Worm (Caenorhabditis elegans) whole organism, young adult: ENCODE results near the gene hmit-1.1.

Experiments used
- D2030.7 ChIP-seq: fragments of 200-800 bp; sonication (Bioruptor generic); IDR thresholded peaks from 2 replicates; pipeline ENCODE4 v1.3.6; 2022; ENCODE audit warnings: missing genetic modification reagents, missing genetic modification characterization, missing compliant biosample characterization
- F10E7.11 ChIP-seq: sonication (generic microtip); optimal IDR thresholded peaks from 2 replicates; lab custom pipeline; 2017; ENCODE audit warnings: mild to moderate bottlenecking, missing genetic modification characterization, moderate library complexity, missing compliant biosample characterization
- F37B4.10 ChIP-seq: fragments of 200-800 bp; sonication (Bioruptor generic); IDR thresholded peaks from 2 replicates; pipeline ENCODE4 v1.3.6; 2022; ENCODE audit warnings: missing genetic modification characterization, missing compliant biosample characterization
- ZK185.1 ChIP-seq: sonication (generic microtip); optimal IDR thresholded peaks from 2 replicates; lab custom pipeline; 2016; ENCODE audit warnings: mild to moderate bottlenecking, missing genetic modification characterization, missing compliant biosample characterization; ENCODE audit not compliant: poor library complexity, severe bottlenecking
- akir-1 ChIP-seq: fragments of 200-800 bp; sonication (Bioruptor generic); optimal IDR thresholded peaks from 2 replicates; lab custom pipeline; 2018; ENCODE audit warnings: mild to moderate bottlenecking, missing genetic modification characterization, moderate library complexity, missing compliant biosample characterization
- aptf-3 ChIP-seq: fragments of 200-800 bp; sonication (Bioruptor generic); IDR thresholded peaks from 2 replicates; pipeline ENCODE4 v1.3.6; 2022; ENCODE audit warnings: missing genetic modification characterization, missing compliant biosample characterization
- atf-7 ChIP-seq: sonication (generic microtip); optimal IDR thresholded peaks from 2 replicates; lab custom pipeline; 2017; ENCODE audit warnings: mild to moderate bottlenecking, missing genetic modification characterization, missing compliant biosample characterization
- bed-2 ChIP-seq: fragments of 200-800 bp; sonication (Bioruptor generic); IDR thresholded peaks from 2 replicates; pipeline ENCODE4 v1.3.6; 2022; ENCODE audit warnings: missing genetic modification reagents, missing genetic modification characterization, missing compliant biosample characterization
- cebp-1 ChIP-seq, 2 experiments: fragments of 200-800 bp in 1 of 2; sonication (Bioruptor generic) in 1 of 2; sonication (generic microtip) in 1 of 2; IDR thresholded peaks in 1 of 2; optimal IDR thresholded peaks in 1 of 2; 2 replicates each; pipeline versions ENCODE4 v1.3.6 to Lab custom; 2017 to 2022; ENCODE audit warnings: missing compliant biosample characterization in 2 of 2, missing genetic modification characterization in 2 of 2, mild to moderate bottlenecking in 1 of 2, missing genetic modification reagents in 1 of 2, moderate library complexity in 1 of 2
- cebp-2 ChIP-seq: fragments of 200-800 bp; sonication (Bioruptor generic); IDR thresholded peaks from 2 replicates; pipeline ENCODE4 v1.3.6; 2022; ENCODE audit warnings: missing genetic modification characterization, missing compliant biosample characterization
- die-1 ChIP-seq: sonication (generic microtip); optimal IDR thresholded peaks from 2 replicates; lab custom pipeline; 2016; ENCODE audit warnings: missing genotype, mild to moderate bottlenecking, missing genetic modification characterization, missing compliant biosample characterization
- dox-1 ChIP-seq: fragments of 200-800 bp; sonication (Bioruptor generic); IDR thresholded peaks from 2 replicates; pipeline ENCODE4 v1.3.6; 2022; ENCODE audit warnings: missing genetic modification reagents, missing genetic modification characterization, missing compliant biosample characterization
- dpl-1 ChIP-seq: fragments of 150-350 bp; optimal IDR thresholded peaks from 2 replicates; lab custom pipeline; 2014; ENCODE audit warnings: missing biosample characterization, missing genetic modification reagents, missing genetic modification characterization
- ekl-4 ChIP-seq: fragments of 200-800 bp; sonication (Bioruptor generic); IDR thresholded peaks from 2 replicates; pipeline ENCODE4 v1.3.6; 2022; ENCODE audit warnings: missing genetic modification reagents, missing genetic modification characterization, missing compliant biosample characterization
- hlh-12 ChIP-seq: sonication (generic microtip); optimal IDR thresholded peaks from 2 replicates; lab custom pipeline; 2016; ENCODE audit warnings: missing genetic modification characterization, missing compliant biosample characterization
- hlh-26 ChIP-seq: fragments of 200-800 bp; sonication (Bioruptor generic); conservative IDR thresholded peaks from 2 replicates; pipeline ENCODE4 v1.3.6; 2022; ENCODE audit warnings: missing genetic modification reagents, missing genetic modification characterization, missing compliant biosample characterization
- hmg-20 ChIP-seq: fragments of 200-800 bp; sonication (Bioruptor generic); IDR thresholded peaks from 2 replicates; pipeline ENCODE4 v1.3.6; 2022; ENCODE audit warnings: missing genetic modification reagents, missing genetic modification characterization, missing compliant biosample characterization
- lag-1 ChIP-seq: fragments of 200-800 bp; sonication (Bioruptor generic); IDR thresholded peaks from 2 replicates; pipeline ENCODE4 v1.3.6; 2022; ENCODE audit warnings: missing genetic modification reagents, missing genetic modification characterization, missing compliant biosample characterization
- let-526 ChIP-seq: fragments of 200-800 bp; sonication (Bioruptor generic); IDR thresholded peaks from 2 replicates; pipeline ENCODE4 v1.3.6; 2022; ENCODE audit warnings: missing genetic modification reagents, missing genetic modification characterization, missing compliant biosample characterization
- let-607 ChIP-seq, 2 experiments: fragments of 200-800 bp in 1 of 2; sonication (Bioruptor generic) in 1 of 2; sonication (generic microtip) in 1 of 2; optimal IDR thresholded peaks; 2 replicates each; lab custom pipeline; 2016 to 2018; ENCODE audit warnings: mild to moderate bottlenecking in 2 of 2, missing compliant biosample characterization in 2 of 2, missing genetic modification characterization in 2 of 2, moderate library complexity in 2 of 2, missing genotype in 1 of 2
- lin-35 ChIP-seq, 3 experiments: fragments of 150-350 bp in 2 of 3; sonication (generic microtip) in 1 of 3; optimal IDR thresholded peaks; 2 replicates each; lab custom pipeline; 2014 to 2018; ENCODE audit warnings: missing biosample characterization in 3 of 3, missing genetic modification characterization in 3 of 3, missing genetic modification reagents in 3 of 3
- lin-40 ChIP-seq: sonication (generic microtip); optimal IDR thresholded peaks from 2 replicates; lab custom pipeline; 2016; ENCODE audit warnings: missing genetic modification characterization, mild to moderate bottlenecking, missing compliant biosample characterization, missing genotype, missing genetic modification reagents
- lir-1 ChIP-seq: fragments of 200-800 bp; sonication (Bioruptor generic); conservative IDR thresholded peaks from 2 replicates; pipeline ENCODE4 v1.3.6; 2022; ENCODE audit warnings: missing genetic modification reagents, missing genetic modification characterization, missing compliant biosample characterization
- lsy-27 ChIP-seq: sonication (generic microtip); optimal IDR thresholded peaks from 2 replicates; lab custom pipeline; 2017; ENCODE audit warnings: missing genetic modification characterization, mild to moderate bottlenecking, missing compliant biosample characterization, antibody characterized with exemption, missing genotype, borderline replicate concordance; ENCODE audit not compliant: insufficient read depth
- madf-3 ChIP-seq: fragments of 200-800 bp; sonication (Bioruptor generic); IDR thresholded peaks from 2 replicates; pipeline ENCODE4 v1.3.6; 2022; ENCODE audit warnings: missing genetic modification reagents, missing genetic modification characterization, missing compliant biosample characterization
- madf-6 ChIP-seq: fragments of 200-800 bp; sonication (Bioruptor generic); IDR thresholded peaks from 2 replicates; pipeline ENCODE4 v1.3.6; 2022; ENCODE audit warnings: missing genetic modification reagents, missing genetic modification characterization, missing compliant biosample characterization
- nfya-2 ChIP-seq: fragments of 200-800 bp; sonication (Bioruptor generic); IDR thresholded peaks from 2 replicates; pipeline ENCODE4 v1.3.6; 2022; ENCODE audit warnings: missing genetic modification reagents, missing genetic modification characterization, missing compliant biosample characterization
- nhr-90 ChIP-seq: sonication (generic microtip); optimal IDR thresholded peaks from 2 replicates; lab custom pipeline; 2016; ENCODE audit warnings: missing genotype, mild to moderate bottlenecking, missing genetic modification characterization, missing compliant biosample characterization
- snpc-1.3 ChIP-seq: sonication (generic microtip); optimal IDR thresholded peaks from 2 replicates; lab custom pipeline; 2017; ENCODE audit warnings: missing genetic modification characterization, mild to moderate bottlenecking, missing compliant biosample characterization, antibody characterized with exemption, moderate library complexity, missing genotype, missing genetic modification reagents; ENCODE audit not compliant: insufficient read depth
- ztf-28 ChIP-seq: fragments of 200-800 bp; sonication (Bioruptor generic); IDR thresholded peaks from 2 replicates; pipeline ENCODE4 v1.3.6; 2022; ENCODE audit warnings: missing genetic modification reagents, missing genetic modification characterization, missing compliant biosample characterization

Gene hmit-1.1

DNA sequence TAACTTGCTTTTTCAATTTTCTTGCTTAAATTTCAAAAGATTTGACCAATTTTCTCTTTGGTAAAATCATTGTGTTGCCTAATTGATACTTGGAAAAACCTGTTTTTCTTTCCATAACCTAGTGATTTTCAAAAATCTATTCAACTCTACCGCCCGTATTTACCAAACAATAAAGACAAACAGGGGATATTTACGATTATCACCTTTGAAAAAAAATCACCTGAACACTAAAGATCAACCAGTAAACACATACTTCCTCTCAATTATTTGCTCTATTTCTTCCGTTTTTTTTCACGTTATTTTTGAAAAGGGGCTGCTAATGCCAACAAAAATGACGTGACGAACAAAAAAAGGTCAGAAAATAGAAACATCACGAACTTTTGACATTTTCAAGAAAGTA, 44.4 kb downstream of the hmit-1.1 start:
- no peak for TF ChIP-seq F10E7.11 (tag; lab: Kevin White, UChicago)
- no peak for TF ChIP-seq lsy-27
- TF ChIP-seq snpc-1.3 (tag; lab: Kevin White, UChicago), result no peak
- TF ChIP-seq lir-1 (GFP tag; lab: Robert Waterston, UW), result no peak

ce11 chrV:18564786-18565185, 48.2 kb downstream of the hmit-1.1 start, which contains the start of gene srg-34:
Gene srg-34 (minus strand): TSS chrV:18564886.
- no peak for TF ChIP-seq akir-1 (GFP tag; lab: Kevin White, UChicago)
- TF ChIP-seq bed-2 (GFP tag; lab: Robert Waterston, UW), result no peak
- TF ChIP-seq nfya-2 (GFP tag; lab: Robert Waterston, UW), result no peak
- no peak for TF ChIP-seq lag-1 (GFP tag; lab: Robert Waterston, UW)
- TF ChIP-seq atf-7 (tag; lab: Kevin White, UChicago), result no peak
- no peak for TF ChIP-seq cebp-1 (GFP tag; IDR thresholded peaks at IDR 0.05; lab: Robert Waterston, UW)
- TF ChIP-seq cebp-1 (tag; optimal IDR thresholded peaks at IDR 0.05; lab: Kevin White, UChicago), result no peak
- TF ChIP-seq dpl-1 (GFP tag; lab: Kevin White, UChicago), result no peak
- TF ChIP-seq nhr-90, result no peak
- TF ChIP-seq madf-6, result no peak
- TF ChIP-seq hlh-12 (tag; lab: Kevin White, UChicago), result no peak
- no peak for TF ChIP-seq dox-1 (GFP tag; lab: Robert Waterston, UW)
- TF ChIP-seq hlh-26 (GFP tag; lab: Robert Waterston, UW), result no peak
- no peak for TF ChIP-seq lin-35 (GFP tag; optimal IDR thresholded peaks at IDR 0.05; lab: Kevin White, UChicago)

ce11 chrV:18565621-18566020, 49.0 kb downstream of the hmit-1.1 start:
- no peak for TF ChIP-seq let-526
- TF ChIP-seq aptf-3 (GFP tag; lab: Robert Waterston, UW), result no peak
- TF ChIP-seq hmg-20 (GFP tag; lab: Robert Waterston, UW), result no peak
- TF ChIP-seq madf-3 (GFP tag; lab: Robert Waterston, UW), result no peak
- TF ChIP-seq hlh-12 (tag; lab: Kevin White, UChicago), result no peak
- TF ChIP-seq let-607 (tag; optimal IDR thresholded peaks at IDR 0.05; lab: Kevin White, UChicago), result no peak
- no peak for TF ChIP-seq ztf-28
- 0 out of 2 replicates have a peak, but pooled peaks have one; percentile 16 for TF ChIP-seq ekl-4 (GFP tag; lab: Robert Waterston, UW)
- no peak for TF ChIP-seq cebp-2

ce11 chrV:18566352-18566751, 49.8 kb downstream of the hmit-1.1 start:
- 0 out of 2 replicates have a peak, but pooled peaks have one; percentile 47 for TF ChIP-seq F37B4.10 (GFP tag; lab: Robert Waterston, UW)
- TF ChIP-seq D2030.7 (GFP tag; lab: Robert Waterston, UW), result peak; percentile 32; the same call in 1 of the 2 replicates
- peak; percentile 75 for TF ChIP-seq dox-1 (GFP tag; lab: Robert Waterston, UW)

DNA sequence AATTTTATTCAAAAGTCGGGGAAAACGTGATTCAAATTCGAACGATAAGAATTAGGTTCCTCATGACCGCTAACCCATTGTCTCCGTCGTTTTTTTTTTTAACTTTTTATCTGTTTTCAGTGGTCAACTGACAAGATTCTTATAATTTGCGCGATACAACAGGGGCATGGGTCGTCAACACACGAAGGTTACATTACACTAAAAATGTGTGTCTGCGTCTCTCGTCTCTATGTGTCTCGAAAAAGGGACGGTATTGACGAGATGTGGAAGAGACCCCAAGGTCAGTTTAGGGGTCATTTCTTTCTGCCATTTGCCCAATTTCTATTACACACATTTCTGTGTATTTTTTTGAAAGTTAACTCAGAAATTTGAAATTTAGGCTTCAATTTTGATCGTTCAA, 52.9 kb downstream of the hmit-1.1 start:
- peak; percentile 32 for TF ChIP-seq lin-40 (tag; lab: Kevin White, UChicago)
- no peak for TF ChIP-seq die-1 (tag; lab: Kevin White, UChicago)
- TF ChIP-seq ZK185.1 (tag; lab: Kevin White, UChicago), result no peak
